Worm (Caenorhabditis elegans) whole organism, L2 larva: Measurements from ENCODE around the gene kqt-3.

Experiments used
- F13H6.1 ChIP-seq: sonication (generic microtip); optimal IDR thresholded peaks from 2 replicates; lab custom pipeline; 2016; ENCODE audit warnings: missing genetic modification characterization, missing compliant biosample characterization
- R02D3.7 ChIP-seq: fragments of 150-350 bp; optimal IDR thresholded peaks from 2 replicates; lab custom pipeline; 2014; ENCODE audit warnings: missing biosample characterization, missing genetic modification characterization
- Y55F3AM.14 ChIP-seq: fragments of 200-800 bp; sonication (Bioruptor generic); optimal IDR thresholded peaks from 2 replicates; lab custom pipeline; 2018; ENCODE audit warnings: mild to moderate bottlenecking, missing genetic modification characterization, missing compliant biosample characterization
- ZK546.5 ChIP-seq: sonication (generic microtip); optimal IDR thresholded peaks from 2 replicates; lab custom pipeline; 2017; ENCODE audit warnings: missing biosample characterization, missing genetic modification characterization
- alr-1 ChIP-seq: fragments of 150-350 bp; optimal IDR thresholded peaks from 2 replicates; lab custom pipeline; 2014; ENCODE audit warnings: missing biosample characterization, missing genetic modification characterization
- aly-2 ChIP-seq: fragments of 150-350 bp; optimal IDR thresholded peaks from 2 replicates; lab custom pipeline; 2014; ENCODE audit warnings: missing biosample characterization, missing genetic modification characterization
- ama-1 ChIP-seq: fragments of 150-350 bp; optimal IDR thresholded peaks from 2 replicates; lab custom pipeline; 2018; ENCODE audit warnings: inconsistent platforms
- blmp-1 ChIP-seq: sonication (generic microtip); optimal IDR thresholded peaks from 2 replicates; lab custom pipeline; 2017; ENCODE audit warnings: missing genetic modification characterization, mild to moderate bottlenecking, missing compliant biosample characterization, antibody characterized with exemption, moderate library complexity; ENCODE audit not compliant: insufficient read depth
- crh-2 ChIP-seq: sonication (generic microtip); optimal IDR thresholded peaks from 2 replicates; lab custom pipeline; 2017; ENCODE audit warnings: missing biosample characterization, missing genetic modification characterization
- egl-27 ChIP-seq: sonication (generic microtip); optimal IDR thresholded peaks from 3 replicates; lab custom pipeline; 2017; ENCODE audit warnings: missing biosample characterization, missing genetic modification reagents, missing genetic modification characterization
- fos-1 ChIP-seq: fragments of 150-350 bp; optimal IDR thresholded peaks from 2 replicates; lab custom pipeline; 2014; ENCODE audit warnings: missing biosample characterization, missing genetic modification characterization
- gmeb-1 ChIP-seq: fragments of 150-350 bp; optimal IDR thresholded peaks from 2 replicates; lab custom pipeline; 2014; ENCODE audit warnings: missing biosample characterization, missing genetic modification characterization
- lin-11 ChIP-seq: fragments of 150-350 bp; sonication (generic microtip); optimal IDR thresholded peaks from 2 replicates; lab custom pipeline; 2014; ENCODE audit warnings: missing biosample characterization, missing genetic modification characterization, inconsistent platforms, mixed read lengths
- lin-13 ChIP-seq: fragments of 150-350 bp; optimal IDR thresholded peaks from 2 replicates; lab custom pipeline; 2014; ENCODE audit warnings: missing biosample characterization, missing genetic modification reagents, missing genetic modification characterization
- lin-39 ChIP-seq: fragments of 150-350 bp; optimal IDR thresholded peaks from 2 replicates; lab custom pipeline; 2014; ENCODE audit warnings: missing biosample characterization, missing genetic modification reagents, missing genetic modification characterization
- lsy-2 ChIP-seq, 2 experiments: fragments of 150-350 bp in 1 of 2; sonication (generic microtip) in 1 of 2; optimal IDR thresholded peaks; 2 replicates each; lab custom pipeline; 2014 to 2017; ENCODE audit warnings: missing biosample characterization in 2 of 2, missing genetic modification characterization in 2 of 2
- mab-5 ChIP-seq: fragments of 150-350 bp; optimal IDR thresholded peaks from 2 replicates; lab custom pipeline; 2014; ENCODE audit warnings: missing biosample characterization, missing genetic modification characterization
- mbf-1 ChIP-seq: sonication (generic microtip); optimal IDR thresholded peaks from 2 replicates; lab custom pipeline; 2017; ENCODE audit warnings: missing biosample characterization, missing genetic modification characterization
- mdl-1 ChIP-seq, 2 experiments: fragments of 150-350 bp in 1 of 2; sonication (generic microtip) in 1 of 2; optimal IDR thresholded peaks; 2 replicates each; lab custom pipeline; 2017; ENCODE audit warnings: missing biosample characterization in 2 of 2, missing genetic modification characterization in 2 of 2
- nhr-11 ChIP-seq: fragments of 150-350 bp; optimal IDR thresholded peaks from 2 replicates; lab custom pipeline; 2014; ENCODE audit warnings: missing biosample characterization, missing genetic modification characterization
- nhr-129 ChIP-seq: fragments of 150-350 bp; optimal IDR thresholded peaks from 2 replicates; lab custom pipeline; 2014; ENCODE audit warnings: missing biosample characterization, missing genetic modification characterization
- nhr-21 ChIP-seq: fragments of 150-350 bp; optimal IDR thresholded peaks from 2 replicates; lab custom pipeline; 2014; ENCODE audit warnings: missing biosample characterization, missing genetic modification characterization
- nhr-237 ChIP-seq: fragments of 150-350 bp; optimal IDR thresholded peaks from 2 replicates; lab custom pipeline; 2014; ENCODE audit warnings: missing biosample characterization, missing genetic modification characterization
- nhr-25 ChIP-seq: fragments of 150-350 bp; sonication (generic microtip); optimal IDR thresholded peaks from 3 replicates; lab custom pipeline; 2014; ENCODE audit warnings: missing biosample characterization, missing genetic modification characterization
- nhr-6 ChIP-seq: fragments of 150-350 bp; optimal IDR thresholded peaks from 2 replicates; lab custom pipeline; 2014; ENCODE audit warnings: missing biosample characterization, missing genetic modification characterization
- nhr-77 ChIP-seq: fragments of 150-350 bp; optimal IDR thresholded peaks from 2 replicates; lab custom pipeline; 2014; ENCODE audit warnings: missing biosample characterization, missing genetic modification characterization
- peb-1 ChIP-seq: fragments of 150-350 bp; optimal IDR thresholded peaks from 2 replicates; lab custom pipeline; 2014; ENCODE audit warnings: missing biosample characterization, missing genetic modification characterization
- sem-4 ChIP-seq: fragments of 150-350 bp; optimal IDR thresholded peaks from 2 replicates; lab custom pipeline; 2014; ENCODE audit warnings: missing biosample characterization, missing genetic modification reagents, missing genetic modification characterization
- skn-1 ChIP-seq: sonication (generic microtip); optimal IDR thresholded peaks from 2 replicates; lab custom pipeline; 2017; ENCODE audit warnings: missing biosample characterization, missing genetic modification characterization
- sma-3 ChIP-seq: sonication (generic microtip); optimal IDR thresholded peaks from 2 replicates; lab custom pipeline; 2016; ENCODE audit warnings: missing genetic modification reagents, missing genetic modification characterization, missing compliant biosample characterization
- sma-9 ChIP-seq, 2 experiments: fragments of 150-350 bp in 1 of 2; sonication (generic microtip) in 1 of 2; optimal IDR thresholded peaks; 2 replicates each; lab custom pipeline; 2014 to 2016; ENCODE audit warnings: missing genetic modification characterization in 2 of 2, mild to moderate bottlenecking in 1 of 2, missing biosample characterization in 1 of 2, missing compliant biosample characterization in 1 of 2, missing genetic modification reagents in 1 of 2, moderate library complexity in 1 of 2
- snpc-4 ChIP-seq: fragments of 150-350 bp; optimal IDR thresholded peaks from 2 replicates; lab custom pipeline; 2014; ENCODE audit warnings: missing biosample characterization, missing genetic modification characterization
- unc-39 ChIP-seq: fragments of 150-350 bp; optimal IDR thresholded peaks from 2 replicates; lab custom pipeline; 2014; ENCODE audit warnings: missing biosample characterization, missing genetic modification characterization
- unc-55 ChIP-seq: fragments of 150-350 bp; sonication (generic microtip); optimal IDR thresholded peaks from 3 replicates; lab custom pipeline; 2014; ENCODE audit warnings: missing biosample characterization, missing genetic modification reagents, missing genetic modification characterization
- unc-62 ChIP-seq: fragments of 150-350 bp; optimal IDR thresholded peaks from 2 replicates; lab custom pipeline; 2014; ENCODE audit warnings: missing biosample characterization, missing genetic modification reagents, missing genetic modification characterization
- zag-1 ChIP-seq: fragments of 150-350 bp; optimal IDR thresholded peaks from 2 replicates; lab custom pipeline; 2014; ENCODE audit warnings: missing biosample characterization, missing genetic modification characterization
- ztf-1 ChIP-seq: fragments of 200-800 bp; sonication (Bioruptor generic); conservative IDR thresholded peaks from 2 replicates; pipeline ENCODE4 v1.3.6; 2022; ENCODE audit warnings: missing genetic modification characterization, missing compliant biosample characterization
- ztf-11 ChIP-seq: sonication (generic microtip); optimal IDR thresholded peaks from 2 replicates; lab custom pipeline; 2017; ENCODE audit warnings: missing biosample characterization, missing genetic modification characterization
- ztf-4 ChIP-seq: fragments of 150-350 bp; optimal IDR thresholded peaks from 2 replicates; lab custom pipeline; 2014; ENCODE audit warnings: missing biosample characterization, missing genetic modification characterization

Gene kqt-3

ce11 chrII:13664993-13665680, 30.9 kb upstream of the kqt-3 start (continued):
- no peak for TF ChIP-seq ama-1
- TF ChIP-seq lsy-2 (tag; optimal IDR thresholded peaks at IDR 0.05; lab: Kevin White, UChicago), result peak in 1 of 2 experiments; percentile 37
- no peak for TF ChIP-seq nhr-129 (tag; lab: Kevin White, UChicago)
- no peak for TF ChIP-seq nhr-6 (tag; lab: Kevin White, UChicago)
- no peak for TF ChIP-seq skn-1

- TF ChIP-seq ztf-4, result no peak
- no peak for TF ChIP-seq ZK546.5 (tag; lab: Kevin White, UChicago)
- no peak for TF ChIP-seq nhr-129 (tag; lab: Kevin White, UChicago)
- peak; percentile 5 for TF ChIP-seq blmp-1 (tag; lab: Kevin White, UChicago)
- no peak for TF ChIP-seq mab-5 (tag; lab: Kevin White, UChicago)
- no peak for TF ChIP-seq ztf-1 (GFP tag; lab: Robert Waterston, UW)
- TF ChIP-seq aly-2, result no peak
- TF ChIP-seq mbf-1 (tag; lab: Kevin White, UChicago), result no peak
- no peak for TF ChIP-seq lin-39 (tag; lab: Kevin White, UChicago)
- TF ChIP-seq sem-4 (tag; lab: Kevin White, UChicago), result no peak
- peak; percentile 29 for TF ChIP-seq F13H6.1
- peak; percentile 28 for TF ChIP-seq sma-9 (GFP tag; optimal IDR thresholded peaks at IDR 0.05; lab: Kevin White, UChicago)
- TF ChIP-seq sma-9 (tag; optimal IDR thresholded peaks at IDR 0.05; lab: Kevin White, UChicago), result no peak
- TF ChIP-seq nhr-25 (tag; lab: Kevin White, UChicago), result no peak
- TF ChIP-seq unc-55 (GFP tag; lab: Kevin White, UChicago), result no peak
- no peak for TF ChIP-seq nhr-237 (tag; lab: Kevin White, UChicago)
- TF ChIP-seq crh-2 (tag; lab: Kevin White, UChicago), result no peak
- no peak for TF ChIP-seq nhr-6 (tag; lab: Kevin White, UChicago)
- no peak for TF ChIP-seq Y55F3AM.14 (GFP tag; lab: Kevin White, UChicago)
- TF ChIP-seq nhr-11 (tag; lab: Kevin White, UChicago), result no peak
- no peak for TF ChIP-seq ztf-11
- peak; percentile 16 for TF ChIP-seq sma-3 (GFP tag; lab: Kevin White, UChicago)
- no peak for TF ChIP-seq snpc-4 (tag; lab: Kevin White, UChicago)
- no peak for TF ChIP-seq egl-27 (tag; lab: Kevin White, UChicago)
- TF ChIP-seq lin-11, result no peak
- no peak for TF ChIP-seq peb-1 (tag; lab: Kevin White, UChicago)
- no peak for TF ChIP-seq gmeb-1
- TF ChIP-seq unc-39, result no peak
- no peak for TF ChIP-seq lsy-2 (tag; optimal IDR thresholded peaks at IDR 0.05; lab: Kevin White, UChicago)
- no peak for TF ChIP-seq R02D3.7 (tag; lab: Kevin White, UChicago)
- TF ChIP-seq ama-1, result peak; percentile 82
- no peak for TF ChIP-seq zag-1 (tag; lab: Kevin White, UChicago)
- no peak for TF ChIP-seq alr-1 (tag; lab: Kevin White, UChicago)
- TF ChIP-seq fos-1 (tag; lab: Kevin White, UChicago), result peak; percentile 22
- no peak for TF ChIP-seq unc-62 (GFP tag; lab: Kevin White, UChicago)
- no peak for TF ChIP-seq lin-13 (GFP tag; lab: Kevin White, UChicago)
- TF ChIP-seq mdl-1 (tag; optimal IDR thresholded peaks at IDR 0.05; lab: Kevin White, UChicago), result no peak
- TF ChIP-seq nhr-21, result no peak
- no peak for TF ChIP-seq nhr-77
- TF ChIP-seq, all 48 proteins: peak for 6
Observed at ce11 chrII:13668844-13669441, 27.1 kb upstream of the kqt-3 start, which contains the start of gene C31C9.7. Gene C31C9.7 (plus strand): TSS chrII:13669104.
